1 fruit fly cellular context compared by ENCODE assay signal in genomic region chrX:6694979-6695388, dm6.
A peak's percentile ranks its signal among the peaks of the same experiment; 100 is the strongest.
TF ChIP-seq lines count a peak whose summit lies in the region.

Gene CG14442, minus strand, starts transcription at chrX:6695007.

TF ChIP-seq in whole organism, embryonic, 481 proteins besides CTCF, POLR2A, EP300 and RAD21 (continued from another document):
- TF ChIP-seq CG34376 (GFP tag; optimal IDR thresholded peaks at IDR 0.05; lab: Kevin White, UChicago): no peak
- TF ChIP-seq fu2 (GFP tag; optimal IDR thresholded peaks at IDR 0.05; lab: Kevin White, UChicago): no peak
- TF ChIP-seq bsh (GFP tag; optimal IDR thresholded peaks at IDR 0.05; lab: Kevin White, UChicago): peak in 1 of 2 experiments; percentile 25
- peak; percentile 72 for TF ChIP-seq CG9932 (GFP tag; IDR thresholded peaks at IDR 0.05; lab: Robert Waterston, UW)
- peak; percentile 93 for TF ChIP-seq CG16813 (GFP tag; IDR thresholded peaks at IDR 0.05; lab: Robert Waterston, UW; ENCODE audit: partially characterized antibody)
- TF ChIP-seq CG8478 (optimal IDR thresholded peaks at IDR 0.05; lab: Kevin White, UChicago): no peak
- no peak for TF ChIP-seq tio (GFP tag; optimal IDR thresholded peaks at IDR 0.05; lab: Kevin White, UChicago)
- no peak for TF ChIP-seq CG18764 (GFP tag; optimal IDR thresholded peaks at IDR 0.05; lab: Kevin White, UChicago)
- no peak for TF ChIP-seq ttk (GFP tag; IDR thresholded peaks at IDR 0.05; lab: Robert Waterston, UW)
- TF ChIP-seq CG2889 (GFP tag; IDR thresholded peaks at IDR 0.05; lab: Robert Waterston, UW): no peak
- TF ChIP-seq CkIIα-i1 (GFP tag; IDR thresholded peaks at IDR 0.05; lab: Robert Waterston, UW): no peak
- TF ChIP-seq CG32532 (GFP tag; IDR thresholded peaks at IDR 0.05; lab: Robert Waterston, UW): no peak
- no peak for TF ChIP-seq Vsx1 (GFP tag; optimal IDR thresholded peaks at IDR 0.05; lab: Kevin White, UChicago)
- TF ChIP-seq Sry-β (GFP tag; optimal IDR thresholded peaks at IDR 0.05; lab: Kevin White, UChicago): no peak
- no peak for TF ChIP-seq pros (GFP tag; optimal IDR thresholded peaks at IDR 0.05; lab: Kevin White, UChicago)
- TF ChIP-seq CG31441 (GFP tag; IDR thresholded peaks at IDR 0.05; lab: Robert Waterston, UW): no peak
- peak; percentile 93 for TF ChIP-seq Bgb (GFP tag; IDR thresholded peaks at IDR 0.05; lab: Robert Waterston, UW; ENCODE audit: partially characterized antibody)
- no peak for TF ChIP-seq jing (GFP tag; optimal IDR thresholded peaks at IDR 0.05; lab: Kevin White, UChicago)
- peak; percentile 94 for TF ChIP-seq sna (GFP tag; IDR thresholded peaks at IDR 0.05; lab: Robert Waterston, UW; ENCODE audit: partially characterized antibody)
- peak; percentile 68 for TF ChIP-seq gsb-n (tag; optimal IDR thresholded peaks at IDR 0.05; lab: Kevin White, UChicago)
- no peak for TF ChIP-seq CG8281 (tag; optimal IDR thresholded peaks at IDR 0.05; lab: Kevin White, UChicago)
- TF ChIP-seq Antp (GFP tag; optimal IDR thresholded peaks at IDR 0.05; lab: Kevin White, UChicago): no peak
- no peak for TF ChIP-seq fd64A (GFP tag; optimal IDR thresholded peaks at IDR 0.05; lab: Kevin White, UChicago)
- TF ChIP-seq exex (tag; optimal IDR thresholded peaks at IDR 0.05; lab: Kevin White, UChicago): no peak
- TF ChIP-seq NK7.1 (GFP tag; optimal IDR thresholded peaks at IDR 0.05; lab: Kevin White, UChicago): no peak
- TF ChIP-seq CG6791 (GFP tag; IDR thresholded peaks at IDR 0.05; lab: Robert Waterston, UW; ENCODE audit: partially characterized antibody): peak; percentile 92
- no peak for TF ChIP-seq danr (GFP tag; IDR thresholded peaks at IDR 0.05; lab: Robert Waterston, UW)
- peak; percentile 46 for TF ChIP-seq CG12391 (tag; optimal IDR thresholded peaks at IDR 0.05; lab: Kevin White, UChicago)
- TF ChIP-seq CG4617 (GFP tag; optimal IDR thresholded peaks at IDR 0.05; lab: Kevin White, UChicago; ENCODE audit: borderline replicate concordance): peak; percentile 33
- TF ChIP-seq CG8290 (GFP tag; optimal IDR thresholded peaks at IDR 0.05; lab: Kevin White, UChicago): peak; percentile 77
- peak; percentile 52 to 58 for TF ChIP-seq CG8290 (tag; optimal IDR thresholded peaks at IDR 0.05; lab: Kevin White, UChicago)
- peak; percentile 66 for TF ChIP-seq pzg (GFP tag; optimal IDR thresholded peaks at IDR 0.05; lab: Kevin White, UChicago)
- TF ChIP-seq nerfin-1 (tag; optimal IDR thresholded peaks at IDR 0.05; lab: Kevin White, UChicago): no peak
- peak; percentile 58 for TF ChIP-seq gfzf (GFP tag; optimal IDR thresholded peaks at IDR 0.05; lab: Kevin White, UChicago)
- TF ChIP-seq mld (GFP tag; IDR thresholded peaks at IDR 0.05; lab: Robert Waterston, UW; ENCODE audit: partially characterized antibody): peak; percentile 82; the same call in 2 of the 3 replicates
- TF ChIP-seq CG12659 (GFP tag; optimal IDR thresholded peaks at IDR 0.05; lab: Kevin White, UChicago): peak; percentile 64
- TF ChIP-seq nmo (GFP tag; optimal IDR thresholded peaks at IDR 0.05; lab: Kevin White, UChicago): peak; percentile 62
- no peak for TF ChIP-seq Ravus (GFP tag; IDR thresholded peaks at IDR 0.05; lab: Robert Waterston, UW)
- TF ChIP-seq lab (GFP tag; optimal IDR thresholded peaks at IDR 0.05; lab: Kevin White, UChicago): no peak
- TF ChIP-seq CG17829 (tag; optimal IDR thresholded peaks at IDR 0.05; lab: Kevin White, UChicago): peak; percentile 50
- peak; percentile 40 for TF ChIP-seq CG9797 (GFP tag; optimal IDR thresholded peaks at IDR 0.05; lab: Kevin White, UChicago)
- TF ChIP-seq bbx (GFP tag; IDR thresholded peaks at IDR 0.05; lab: Robert Waterston, UW; ENCODE audit: partially characterized antibody): peak; percentile 91
- no peak for TF ChIP-seq Doc2 (GFP tag; IDR thresholded peaks at IDR 0.05; lab: Robert Waterston, UW)
- TF ChIP-seq CG7963 (GFP tag; IDR thresholded peaks at IDR 0.05; lab: Robert Waterston, UW; ENCODE audit: partially characterized antibody): peak; percentile 87
- TF ChIP-seq row (GFP tag; IDR thresholded peaks at IDR 0.05; lab: Robert Waterston, UW): peak; percentile 78
- TF ChIP-seq knrl (GFP tag; IDR thresholded peaks at IDR 0.05; lab: Robert Waterston, UW; ENCODE audit: partially characterized antibody): peak; percentile 93
- peak; percentile 66 for TF ChIP-seq CG14710 (tag; optimal IDR thresholded peaks at IDR 0.05; lab: Kevin White, UChicago)
- TF ChIP-seq stc (GFP tag; IDR thresholded peaks at IDR 0.05; lab: Robert Waterston, UW): no peak
- TF ChIP-seq CG14441 (GFP tag; IDR thresholded peaks at IDR 0.05; lab: Robert Waterston, UW): peak; percentile 70
- TF ChIP-seq Lhr (GFP tag; optimal IDR thresholded peaks at IDR 0.05; lab: Kevin White, UChicago): peak; percentile 52
- peak; percentile 4 for TF ChIP-seq CG3838 (GFP tag; optimal IDR thresholded peaks at IDR 0.05; lab: Kevin White, UChicago)
- TF ChIP-seq dan (GFP tag; IDR thresholded peaks at IDR 0.05; lab: Robert Waterston, UW): no peak
- peak; percentile 20 for TF ChIP-seq PHDP (tag; optimal IDR thresholded peaks at IDR 0.05; lab: Kevin White, UChicago)
- TF ChIP-seq Gsc (GFP tag; IDR thresholded peaks at IDR 0.05; lab: Robert Waterston, UW): no peak
- TF ChIP-seq run (tag; optimal IDR thresholded peaks at IDR 0.05; lab: Kevin White, UChicago): no peak
- TF ChIP-seq CG17328 (GFP tag; IDR thresholded peaks at IDR 0.05; lab: Robert Waterston, UW): no peak
- TF ChIP-seq CG12299 (tag; optimal IDR thresholded peaks at IDR 0.05; lab: Kevin White, UChicago): peak; percentile 29
- TF ChIP-seq Opbp (GFP tag; IDR thresholded peaks at IDR 0.05; lab: Robert Waterston, UW; ENCODE audit: partially characterized antibody): peak; percentile 88; the same call in 2 of the 3 replicates
- TF ChIP-seq Oli (tag; optimal IDR thresholded peaks at IDR 0.05; lab: Kevin White, UChicago): peak; percentile 25
- TF ChIP-seq Lim3 (GFP tag; IDR thresholded peaks at IDR 0.05; lab: Robert Waterston, UW): no peak
- TF ChIP-seq CG3995 (GFP tag; optimal IDR thresholded peaks at IDR 0.05; lab: Kevin White, UChicago): peak; percentile 45
- no peak for TF ChIP-seq CG12155 (GFP tag; optimal IDR thresholded peaks at IDR 0.05; lab: Kevin White, UChicago)
- no peak for TF ChIP-seq CG43689 (GFP tag; IDR thresholded peaks at IDR 0.05; lab: Robert Waterston, UW)
- no peak for TF ChIP-seq Blimp-1 (GFP tag; optimal IDR thresholded peaks at IDR 0.05; lab: Kevin White, UChicago)
- no peak for TF ChIP-seq usp (GFP tag; optimal IDR thresholded peaks at IDR 0.05; lab: Kevin White, UChicago)
- no peak for TF ChIP-seq CG7786 (GFP tag; optimal IDR thresholded peaks at IDR 0.05; lab: Kevin White, UChicago)
- peak; percentile 54 for TF ChIP-seq CG2712 (tag; optimal IDR thresholded peaks at IDR 0.05; lab: Kevin White, UChicago)
- TF ChIP-seq mam (GFP tag; optimal IDR thresholded peaks at IDR 0.05; lab: Kevin White, UChicago): peak; percentile 11
- peak; percentile 93 for TF ChIP-seq Doc3 (GFP tag; IDR thresholded peaks at IDR 0.05; lab: Robert Waterston, UW; ENCODE audit: partially characterized antibody)
- no peak for TF ChIP-seq ci (GFP tag; IDR thresholded peaks at IDR 0.05; lab: Robert Waterston, UW)
- TF ChIP-seq Sox102F (GFP tag; optimal IDR thresholded peaks at IDR 0.05; lab: Kevin White, UChicago): no peak
- peak; percentile 32 for TF ChIP-seq HLH54F (GFP tag; optimal IDR thresholded peaks at IDR 0.05; lab: Kevin White, UChicago)
- TF ChIP-seq Hmr (GFP tag; optimal IDR thresholded peaks at IDR 0.05; lab: Kevin White, UChicago): peak; percentile 56
- TF ChIP-seq E2f1 (GFP tag; IDR thresholded peaks at IDR 0.05; lab: Robert Waterston, UW): no peak
- TF ChIP-seq dmrt11E (tag; optimal IDR thresholded peaks at IDR 0.05; lab: Kevin White, UChicago): peak; percentile 7
- TF ChIP-seq corto (GFP tag; optimal IDR thresholded peaks at IDR 0.05; lab: Kevin White, UChicago): no peak
- peak; percentile 29 for TF ChIP-seq CG8924 (tag; optimal IDR thresholded peaks at IDR 0.05; lab: Kevin White, UChicago)
- no peak for TF ChIP-seq GATAe (GFP tag; conservative IDR thresholded peaks at IDR 0.05; lab: Robert Waterston, UW)
- peak; percentile 55 for TF ChIP-seq grau (tag; optimal IDR thresholded peaks at IDR 0.05; lab: Kevin White, UChicago)
- no peak for TF ChIP-seq sr (GFP tag; IDR thresholded peaks at IDR 0.05; lab: Robert Waterston, UW)
- peak; percentile 55 for TF ChIP-seq CG9437 (GFP tag; optimal IDR thresholded peaks at IDR 0.05; lab: Kevin White, UChicago)
- no peak for TF ChIP-seq Dip2 (GFP tag; IDR thresholded peaks at IDR 0.05; lab: Robert Waterston, UW)
- no peak for TF ChIP-seq Trl (optimal IDR thresholded peaks at IDR 0.05; lab: Kevin White, UChicago)
- TF ChIP-seq Trl (GFP tag; optimal IDR thresholded peaks at IDR 0.05; lab: Kevin White, UChicago): peak; percentile 0
- TF ChIP-seq sob (GFP tag; IDR thresholded peaks at IDR 0.05; lab: Robert Waterston, UW): 0 out of 2 replicates have a peak, but pooled peaks have one; percentile 29
- no peak for TF ChIP-seq fru (optimal IDR thresholded peaks at IDR 0.05; lab: Kevin White, UChicago)
- TF ChIP-seq Nf-YC (tag; optimal IDR thresholded peaks at IDR 0.05; lab: Kevin White, UChicago): peak; percentile 27
- peak; percentile 46 for TF ChIP-seq Hsf (GFP tag; optimal IDR thresholded peaks at IDR 0.05; lab: Kevin White, UChicago)
- peak; percentile 22 for TF ChIP-seq Side (GFP tag; optimal IDR thresholded peaks at IDR 0.05; lab: Kevin White, UChicago)
- no peak for TF ChIP-seq hth (optimal IDR thresholded peaks at IDR 0.05; lab: Kevin White, UChicago)
- no peak for TF ChIP-seq peb (GFP tag; IDR thresholded peaks at IDR 0.05; lab: Robert Waterston, UW)
- TF ChIP-seq zfh1 (GFP tag; IDR thresholded peaks at IDR 0.05; lab: Robert Waterston, UW): peak; percentile 49; the same call in 1 of the 3 replicates
- TF ChIP-seq trh (GFP tag; optimal IDR thresholded peaks at IDR 0.05; lab: Kevin White, UChicago): no peak
- TF ChIP-seq CG2120 (GFP tag; optimal IDR thresholded peaks at IDR 0.05; lab: Kevin White, UChicago): peak; percentile 60
- TF ChIP-seq CG12104 (GFP tag; optimal IDR thresholded peaks at IDR 0.05; lab: Kevin White, UChicago): peak; percentile 16
- peak; percentile 56 for TF ChIP-seq CoRest (tag; optimal IDR thresholded peaks at IDR 0.05; lab: Kevin White, UChicago)
- no peak for TF ChIP-seq CG7372 (GFP tag; IDR thresholded peaks at IDR 0.05; lab: Robert Waterston, UW)
- peak; percentile 7 for TF ChIP-seq Ssrp (tag; optimal IDR thresholded peaks at IDR 0.05; lab: Kevin White, UChicago)
- no peak for TF ChIP-seq toy (GFP tag; IDR thresholded peaks at IDR 0.05; lab: Robert Waterston, UW)
- TF ChIP-seq MBD-R2 (GFP tag; IDR thresholded peaks at IDR 0.05; lab: Robert Waterston, UW): peak; percentile 8; the same call in 1 of the 2 replicates
- TF ChIP-seq bcd (GFP tag; optimal IDR thresholded peaks at IDR 0.05; lab: Kevin White, UChicago): no peak
- no peak for TF ChIP-seq abd-A (tag; optimal IDR thresholded peaks at IDR 0.05; lab: Kevin White, UChicago)
- TF ChIP-seq Awh (GFP tag; IDR thresholded peaks at IDR 0.05; lab: Robert Waterston, UW): no peak
- no peak for TF ChIP-seq nau (GFP tag; optimal IDR thresholded peaks at IDR 0.05; lab: Kevin White, UChicago)
- no peak for TF ChIP-seq CG6854 (GFP tag; optimal IDR thresholded peaks at IDR 0.05; lab: Kevin White, UChicago)
- peak; percentile 67 for TF ChIP-seq Myb (GFP tag; optimal IDR thresholded peaks at IDR 0.05; lab: Kevin White, UChicago)
- TF ChIP-seq CG9609 (GFP tag; optimal IDR thresholded peaks at IDR 0.05; lab: Kevin White, UChicago): peak; percentile 14
- TF ChIP-seq CG1832 (GFP tag; optimal IDR thresholded peaks at IDR 0.05; lab: Kevin White, UChicago): no peak
- no peak for TF ChIP-seq lbe (GFP tag; optimal IDR thresholded peaks at IDR 0.05; lab: Kevin White, UChicago)
- TF ChIP-seq Max (GFP tag; optimal IDR thresholded peaks at IDR 0.05; lab: Kevin White, UChicago): peak; percentile 18
- peak; percentile 11 for TF ChIP-seq CG10654 (GFP tag; optimal IDR thresholded peaks at IDR 0.05; lab: Kevin White, UChicago)
- no peak for TF ChIP-seq CG17802 (tag; optimal IDR thresholded peaks at IDR 0.05; lab: Kevin White, UChicago)
- peak; percentile 90 for TF ChIP-seq inv (GFP tag; IDR thresholded peaks at IDR 0.05; lab: Robert Waterston, UW; ENCODE audit: partially characterized antibody)
- TF ChIP-seq CG2199 (GFP tag; IDR thresholded peaks at IDR 0.05; lab: Robert Waterston, UW): no peak
- no peak for TF ChIP-seq Kr (GFP tag; optimal IDR thresholded peaks at IDR 0.05; lab: Kevin White, UChicago)
- peak; percentile 92 for TF ChIP-seq CG14860 (GFP tag; IDR thresholded peaks at IDR 0.05; lab: Robert Waterston, UW; ENCODE audit: partially characterized antibody)
- TF ChIP-seq CG13624 (GFP tag; optimal IDR thresholded peaks at IDR 0.05; lab: Kevin White, UChicago): peak; percentile 6
- TF ChIP-seq Hr51 (GFP tag; optimal IDR thresholded peaks at IDR 0.05; lab: Kevin White, UChicago): peak; percentile 21 to 29
- peak; percentile 97 for TF ChIP-seq CG2116 (GFP tag; optimal IDR thresholded peaks at IDR 0.05; lab: Kevin White, UChicago)
